Worm (Caenorhabditis elegans) whole organism, L3 larva: Measurements from ENCODE around the gene vab-23.

Experiments
- R02D3.7 ChIP-seq: fragments of 150-350 bp; optimal IDR thresholded peaks from 2 replicates; lab custom pipeline; 2014; ENCODE audit warnings: missing biosample characterization, missing genetic modification characterization
- ZK546.5 ChIP-seq: sonication (generic microtip); optimal IDR thresholded peaks from 2 replicates; lab custom pipeline; 2017; ENCODE audit warnings: missing biosample characterization, missing genetic modification characterization
- aly-2 ChIP-seq: fragments of 150-350 bp; optimal IDR thresholded peaks from 2 replicates; lab custom pipeline; 2014; ENCODE audit warnings: missing biosample characterization, missing genetic modification characterization
- ama-1 ChIP-seq: fragments of 150-350 bp; optimal IDR thresholded peaks from 2 replicates; lab custom pipeline; 2018
- ceh-16 ChIP-seq: sonication (generic microtip); optimal IDR thresholded peaks from 2 replicates; lab custom pipeline; 2017; ENCODE audit warnings: missing biosample characterization, missing genetic modification characterization
- ceh-9 ChIP-seq: sonication (generic microtip); optimal IDR thresholded peaks from 2 replicates; lab custom pipeline; 2018; ENCODE audit warnings: missing biosample characterization, missing genetic modification characterization
- daf-12 ChIP-seq: fragments of 150-350 bp; optimal IDR thresholded peaks from 2 replicates; lab custom pipeline; 2014; ENCODE audit warnings: missing biosample characterization, missing genetic modification reagents, missing genetic modification characterization
- egl-27 ChIP-seq: sonication (generic microtip); optimal IDR thresholded peaks from 4 replicates; lab custom pipeline; 2017; ENCODE audit warnings: missing biosample characterization, missing genetic modification reagents, missing genetic modification characterization
- egl-5 ChIP-seq: fragments of 150-350 bp; optimal IDR thresholded peaks from 2 replicates; lab custom pipeline; 2017; ENCODE audit warnings: missing biosample characterization, missing genetic modification reagents, missing genetic modification characterization, inconsistent platforms
- elt-1 ChIP-seq: fragments of 150-350 bp; optimal IDR thresholded peaks from 2 replicates; lab custom pipeline; 2014; ENCODE audit warnings: missing biosample characterization, missing genetic modification characterization
- eor-1 ChIP-seq, 2 experiments: fragments of 150-350 bp; optimal IDR thresholded peaks; 2 replicates each; lab custom pipeline; 2014 to 2018; ENCODE audit warnings: missing biosample characterization in 2 of 2, missing genetic modification characterization in 2 of 2
- hmg-11 ChIP-seq: sonication (generic microtip); optimal IDR thresholded peaks from 2 replicates; lab custom pipeline; 2016; ENCODE audit warnings: missing genetic modification characterization, missing compliant biosample characterization
- lin-15B ChIP-seq: fragments of 150-350 bp; optimal IDR thresholded peaks from 2 replicates; lab custom pipeline; 2014; ENCODE audit warnings: missing biosample characterization, missing genetic modification characterization
- lin-39 ChIP-seq: fragments of 150-350 bp; optimal IDR thresholded peaks from 2 replicates; lab custom pipeline; 2018; ENCODE audit warnings: missing biosample characterization, missing genetic modification reagents, missing genetic modification characterization
- lsy-12 ChIP-seq: sonication (generic microtip); optimal IDR thresholded peaks from 2 replicates; lab custom pipeline; 2016; ENCODE audit warnings: mild to moderate bottlenecking, missing genetic modification characterization, missing compliant biosample characterization
- mml-1 ChIP-seq: fragments of 150-350 bp; sonication (generic microtip); optimal IDR thresholded peaks from 3 replicates; lab custom pipeline; 2014; ENCODE audit warnings: missing biosample characterization, missing genetic modification characterization
- nfya-1 ChIP-seq: sonication (generic microtip); optimal IDR thresholded peaks from 2 replicates; lab custom pipeline; 2017; ENCODE audit warnings: missing genetic modification characterization, mild to moderate bottlenecking, missing compliant biosample characterization, antibody characterized with exemption, moderate library complexity; ENCODE audit not compliant: insufficient read depth
- nhr-23 ChIP-seq: fragments of 150-350 bp; optimal IDR thresholded peaks from 2 replicates; lab custom pipeline; 2014; ENCODE audit warnings: missing biosample characterization, missing genetic modification reagents, missing genetic modification characterization
- nhr-25 ChIP-seq: sonication (generic microtip); optimal IDR thresholded peaks from 2 replicates; lab custom pipeline; 2017; ENCODE audit warnings: missing biosample characterization, missing genetic modification characterization
- nhr-28 ChIP-seq: fragments of 150-350 bp; optimal IDR thresholded peaks from 2 replicates; lab custom pipeline; 2014; ENCODE audit warnings: missing biosample characterization, missing genetic modification characterization
- nhr-67 ChIP-seq: fragments of 150-350 bp; optimal IDR thresholded peaks from 2 replicates; lab custom pipeline; 2014; ENCODE audit warnings: missing biosample characterization, missing genetic modification characterization
- nhr-76 ChIP-seq: fragments of 150-350 bp; sonication (generic microtip); optimal IDR thresholded peaks from 5 replicates; lab custom pipeline; 2014; ENCODE audit warnings: missing biosample characterization, missing genetic modification characterization
- pqm-1 ChIP-seq: fragments of 150-350 bp; optimal IDR thresholded peaks from 2 replicates; lab custom pipeline; 2017; ENCODE audit warnings: missing biosample characterization, missing genetic modification characterization, inconsistent platforms
- sea-2 ChIP-seq: fragments of 150-350 bp; sonication (generic microtip); optimal IDR thresholded peaks from 4 replicates; lab custom pipeline; 2014; ENCODE audit warnings: missing biosample characterization, missing genetic modification reagents, missing genetic modification characterization
- skn-1 ChIP-seq: fragments of 150-350 bp; optimal IDR thresholded peaks from 2 replicates; lab custom pipeline; 2014; ENCODE audit warnings: missing biosample characterization, missing genetic modification characterization
- snpc-4 ChIP-seq: fragments of 150-350 bp; optimal IDR thresholded peaks from 2 replicates; lab custom pipeline; 2014; ENCODE audit warnings: missing biosample characterization, missing genetic modification characterization
- tbx-2 ChIP-seq: sonication (generic microtip); optimal IDR thresholded peaks from 2 replicates; lab custom pipeline; 2016; ENCODE audit warnings: mild to moderate bottlenecking, missing genetic modification characterization, missing compliant biosample characterization
- unc-39 ChIP-seq: sonication (generic microtip); optimal IDR thresholded peaks from 4 replicates; lab custom pipeline; 2017; ENCODE audit warnings: missing biosample characterization, missing genetic modification characterization
- unc-62 ChIP-seq: fragments of 150-350 bp; sonication (generic microtip); optimal IDR thresholded peaks from 4 replicates; lab custom pipeline; 2014; ENCODE audit warnings: missing biosample characterization, missing genetic modification reagents, missing genetic modification characterization
- zag-1 ChIP-seq: fragments of 150-350 bp; optimal IDR thresholded peaks from 2 replicates; lab custom pipeline; 2014; ENCODE audit warnings: missing biosample characterization, missing genetic modification characterization
- ztf-4 ChIP-seq: fragments of 150-350 bp; optimal IDR thresholded peaks from 2 replicates; lab custom pipeline; 2014; ENCODE audit warnings: missing biosample characterization, missing genetic modification characterization

vab-23 gene

DNA sequence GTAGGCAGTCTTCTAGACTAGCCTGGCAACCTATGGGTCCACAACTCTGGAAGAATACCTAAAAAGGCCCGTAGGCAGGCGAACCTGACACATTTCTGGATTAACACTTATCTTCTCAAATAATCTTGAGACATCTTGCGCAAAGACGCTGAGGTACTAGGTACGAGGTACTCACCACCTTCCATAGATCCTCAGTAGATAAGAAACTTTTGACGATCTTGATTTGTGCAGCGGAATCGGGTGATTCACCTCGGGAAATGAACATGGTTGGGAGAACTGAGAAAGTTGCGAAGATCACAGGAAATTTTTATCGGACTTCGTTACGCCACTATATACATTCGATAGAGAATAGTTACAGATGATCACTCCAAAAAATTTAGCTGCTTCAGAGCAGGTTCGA, 12.9 kb downstream of the vab-23 start:
- TF ChIP-seq sea-2 (GFP tag; lab: Kevin White, UChicago) (no peak), egl-5 (tag; lab: Kevin White, UChicago) (no peak), nhr-28 (tag; lab: Kevin White, UChicago) (no peak), aly-2 (tag; lab: Kevin White, UChicago) (no peak), elt-1 (tag; lab: Kevin White, UChicago) (peak; percentile 82)
- TF ChIP-seq, all 47 proteins: peak for 1

DNA sequence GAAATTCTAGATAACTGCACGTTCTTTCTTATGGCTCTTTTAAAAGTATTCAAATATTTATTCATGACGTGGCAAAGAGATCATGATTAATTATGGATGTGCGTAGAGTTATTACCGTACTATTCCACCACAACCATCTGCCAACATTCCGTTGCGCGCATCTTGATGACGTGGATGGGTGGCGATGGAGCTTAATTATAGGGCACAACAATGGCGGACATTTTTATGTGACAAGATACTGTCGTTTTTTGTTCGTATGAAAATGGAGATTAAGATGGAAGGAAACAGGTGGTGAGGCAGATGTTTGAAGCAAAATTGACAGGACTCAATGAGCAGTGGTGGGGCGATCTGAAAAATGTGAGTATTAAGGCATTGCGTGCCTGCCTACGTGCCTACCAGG, 13.3 kb downstream of the vab-23 start:
- TF ChIP-seq snpc-4 = no peak
- no peak for TF ChIP-seq egl-5 (tag; lab: Kevin White, UChicago)
- no peak for TF ChIP-seq mml-1
- no peak for TF ChIP-seq hmg-11 (tag; lab: Kevin White, UChicago)
- no peak for TF ChIP-seq nhr-76 (tag; lab: Kevin White, UChicago)
- TF ChIP-seq unc-39 (tag; lab: Kevin White, UChicago) = no peak
- TF ChIP-seq lsy-12 (tag; lab: Kevin White, UChicago) = no peak
- no peak for TF ChIP-seq ama-1 (lab: Kevin White, UChicago)
- TF ChIP-seq nhr-28 (tag; lab: Kevin White, UChicago) = no peak

- no peak for TF ChIP-seq egl-27 (tag; lab: Kevin White, UChicago)
- no peak for TF ChIP-seq R02D3.7 (tag; lab: Kevin White, UChicago)
- no peak for TF ChIP-seq ceh-16 (tag; lab: Kevin White, UChicago)
- no peak for TF ChIP-seq lin-39 (tag; lab: Kevin White, UChicago)
- TF ChIP-seq daf-12 (tag; lab: Kevin White, UChicago) = no peak
- TF ChIP-seq eor-1 (tag; optimal IDR thresholded peaks at IDR 0.05; lab: Kevin White, UChicago) = no peak
- TF ChIP-seq unc-39 (tag; lab: Kevin White, UChicago) = no peak
- TF ChIP-seq unc-62 (GFP tag; lab: Kevin White, UChicago) = no peak
- no peak for TF ChIP-seq snpc-4
- TF ChIP-seq zag-1 = no peak
- no peak for TF ChIP-seq hmg-11 (tag; lab: Kevin White, UChicago)
- no peak for TF ChIP-seq ceh-9 (tag; lab: Kevin White, UChicago)
- TF ChIP-seq pqm-1 (tag; lab: Kevin White, UChicago) = no peak
- TF ChIP-seq skn-1 (tag; lab: Kevin White, UChicago) = no peak
- no peak for TF ChIP-seq aly-2 (tag; lab: Kevin White, UChicago)
- no peak for TF ChIP-seq lsy-12 (tag; lab: Kevin White, UChicago)
- TF ChIP-seq lin-15B (tag; lab: Kevin White, UChicago) = no peak
- TF ChIP-seq nhr-67 (tag; lab: Kevin White, UChicago) = no peak
- TF ChIP-seq nhr-28 (tag; lab: Kevin White, UChicago) = no peak
- TF ChIP-seq ztf-4 (tag; lab: Kevin White, UChicago) = no peak
These were observed 17.4 kb downstream of the vab-23 start, which contains the start of gene ZK930.6 for ce11 chrII:11883648-11884047. Gene ZK930.6, plus strand, starts transcription at chrII:11883948.

ce11 chrII:11880456-11881353, 20.3 kb downstream of the vab-23 start:
- TF ChIP-seq ama-1 (lab: Kevin White, UChicago) (peak; percentile 34), nhr-25 (tag; lab: Kevin White, UChicago) (peak; percentile 86), ZK546.5 (tag; lab: Kevin White, UChicago) (no peak), nhr-23 (peak; percentile 33), aly-2 (tag; lab: Kevin White, UChicago) (peak; percentile 56), nfya-1 (tag; lab: Kevin White, UChicago) (no peak)

ce11 chrII:11879784-11880183, 21.2 kb downstream of the vab-23 start:
- no peak for TF ChIP-seq ceh-16 (tag; lab: Kevin White, UChicago)
- no peak for TF ChIP-seq tbx-2
- no peak for TF ChIP-seq lin-39 (tag; lab: Kevin White, UChicago)
- no peak for TF ChIP-seq ZK546.5 (tag; lab: Kevin White, UChicago)
- TF ChIP-seq egl-27 (tag; lab: Kevin White, UChicago) = no peak
